Worm (Caenorhabditis elegans): Measurements from ENCODE around the gene mex-6.

DNA sequence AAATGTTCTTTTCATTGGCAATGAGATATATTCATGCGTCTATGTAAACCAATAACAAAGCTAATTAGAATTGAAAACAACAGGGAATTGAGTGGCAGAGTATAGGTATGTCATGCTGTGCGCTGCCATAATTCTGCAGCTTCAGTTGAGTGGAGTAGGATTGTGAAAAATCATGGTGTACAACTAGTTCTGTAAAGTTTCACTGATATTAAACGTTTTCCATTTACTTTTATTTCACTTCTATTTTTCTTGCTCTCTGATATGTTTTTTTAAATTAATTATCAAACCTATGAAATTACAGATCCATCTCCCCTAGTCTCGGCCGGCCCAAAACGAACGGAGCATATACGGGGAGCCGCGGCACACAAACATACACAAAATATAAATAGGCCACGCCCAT, 51.7 kb downstream of the mex-6 start, which contains the start of gene exc-7:
- TF ChIP-seq ceh-13 (GFP tag; optimal IDR thresholded peaks at IDR 0.05) (no peak), flt-1 (GFP tag; IDR thresholded peaks at IDR 0.05) (no peak), ama-1 (optimal IDR thresholded peaks at IDR 0.05) (no peak)
